Fruit fly (Drosophila melanogaster): ENCODE data around the gene CG11593.

dm6 chr3L:4061921-4062474 is 21.7 kb upstream of the CG11593 start, which contains the start of gene dib:
- TF ChIP-seq CTCF (optimal IDR thresholded peaks at IDR 0.05) = no peak
- TF ChIP-seq CG8478 (optimal IDR thresholded peaks at IDR 0.05) = no peak
